Worm (Caenorhabditis elegans) whole organism, mixed stage, embryonic: Measurements from ENCODE around the gene C01C4.3.

Experiments
- mep-1 ChIP-seq: fragments of 150-350 bp; optimal IDR thresholded peaks from 2 replicates; lab custom pipeline; 2017; ENCODE audit warnings: missing biosample characterization, missing genetic modification reagents, missing genetic modification characterization, inconsistent platforms
- tbx-8 ChIP-seq: fragments of 200-800 bp; sonication (Bioruptor generic); optimal IDR thresholded peaks from 2 replicates; lab custom pipeline; 2018; ENCODE audit warnings: mild to moderate bottlenecking, missing genetic modification characterization, moderate library complexity, missing compliant biosample characterization
- unc-39 ChIP-seq: fragments of 150-350 bp; optimal IDR thresholded peaks from 2 replicates; lab custom pipeline; 2014; ENCODE audit warnings: missing biosample characterization, missing genetic modification characterization

- TF ChIP-seq tbx-8 (no peak), unc-39 (tag; lab: Kevin White, UChicago) (no peak), mep-1 (tag; lab: Kevin White, UChicago) (no peak)
Observed at ce11 chrX:3695826-3696225, 877 bp upstream of the C01C4.3 start.
